Fruit fly (Drosophila melanogaster) whole organism, wandering third instar larva: ENCODE data around the gene PolE2.

Experiments used
- CG32264 ChIP-seq: fragments of 200-800 bp; sonication (Bioruptor generic); optimal IDR thresholded peaks from 2 replicates; lab custom pipeline; 2016; ENCODE audit warnings: missing biosample characterization, missing genetic modification characterization
- CrebA ChIP-seq: fragments of 200-800 bp; sonication (Bioruptor generic); optimal IDR thresholded peaks from 2 replicates; lab custom pipeline; 2016; ENCODE audit warnings: missing biosample characterization, mild to moderate bottlenecking, missing genetic modification characterization, borderline replicate concordance
- Dfd ChIP-seq: fragments of >200 bp; optimal IDR thresholded peaks from 2 replicates; lab custom pipeline; 2017; ENCODE audit warnings: missing biosample characterization, missing genetic modification characterization
- HLH106 ChIP-seq: fragments of 200-800 bp; optimal IDR thresholded peaks from 3 replicates; lab custom pipeline; 2019; ENCODE audit warnings: missing biosample characterization, mild to moderate bottlenecking, missing genetic modification characterization, moderate library complexity
- Hnf4 ChIP-seq: fragments of 200-800 bp; sonication (Bioruptor generic); optimal IDR thresholded peaks from 2 replicates; lab custom pipeline; 2016; ENCODE audit warnings: missing biosample characterization, mild to moderate bottlenecking, missing genetic modification characterization
- Hr78 ChIP-seq: fragments of >200 bp; optimal IDR thresholded peaks from 2 replicates; lab custom pipeline; 2017; ENCODE audit warnings: missing biosample characterization, missing genetic modification characterization
- Hr83 ChIP-seq: fragments of 200-300 bp; sonication (Bioruptor generic); optimal IDR thresholded peaks from 2 replicates; lab custom pipeline; 2016; ENCODE audit warnings: missing biosample characterization, mild to moderate bottlenecking, missing genetic modification characterization, moderate library complexity; ENCODE audit not compliant: poor library complexity, severe bottlenecking
- Jra ChIP-seq: sonication (Bioruptor generic); optimal IDR thresholded peaks from 2 replicates; lab custom pipeline; 2016; ENCODE audit warnings: missing biosample characterization, missing genetic modification characterization
- Mio ChIP-seq: sonication (Bioruptor generic); optimal IDR thresholded peaks from 2 replicates; lab custom pipeline; 2016; ENCODE audit warnings: missing biosample characterization, missing genetic modification characterization
- Myc ChIP-seq: fragments of >200 bp; optimal IDR thresholded peaks from 2 replicates; lab custom pipeline; 2017
- N ChIP-seq: fragments of >200 bp; optimal IDR thresholded peaks from 2 replicates; lab custom pipeline; 2018; ENCODE audit warnings: missing biosample characterization, missing external identifiers, missing genetic modification characterization
- OdsH ChIP-seq: fragments of 200-800 bp; sonication (Bioruptor generic); optimal IDR thresholded peaks from 2 replicates; lab custom pipeline; 2016; ENCODE audit warnings: missing biosample characterization, mild to moderate bottlenecking, missing genetic modification characterization
- Rel ChIP-seq, 2 experiments: fragments of 200-800 bp; sonication (Bioruptor generic) in 1 of 2; optimal IDR thresholded peaks; 2 replicates in 1 of 2; 3 replicates in 1 of 2; lab custom pipeline; 2016 to 2019; ENCODE audit warnings: mild to moderate bottlenecking in 2 of 2, missing biosample characterization in 2 of 2, missing genetic modification characterization in 2 of 2, moderate library complexity in 1 of 2
- Sp1 ChIP-seq: fragments of 200-800 bp; sonication (Bioruptor generic); optimal IDR thresholded peaks from 3 replicates; lab custom pipeline; 2019; ENCODE audit warnings: missing biosample characterization, mild to moderate bottlenecking, missing genetic modification characterization, moderate library complexity
- Vsx2 ChIP-seq: fragments of 200-300, 225-300 bp; sonication (Bioruptor generic); optimal IDR thresholded peaks from 2 replicates; lab custom pipeline; 2018; ENCODE audit warnings: missing biosample characterization, missing genetic modification characterization; ENCODE audit not compliant: partially characterized antibody
- br ChIP-seq: fragments of 200-800 bp; sonication (Bioruptor generic); optimal IDR thresholded peaks from 2 replicates; lab custom pipeline; 2016; ENCODE audit warnings: missing biosample characterization, missing genetic modification characterization
- dmrt93B ChIP-seq: fragments of 200-800 bp; sonication (Bioruptor generic); optimal IDR thresholded peaks from 2 replicates; lab custom pipeline; 2018; ENCODE audit warnings: missing biosample characterization, mild to moderate bottlenecking, missing genetic modification characterization
- dsf ChIP-seq: sonication (Bioruptor generic); optimal IDR thresholded peaks from 2 replicates; lab custom pipeline; 2016; ENCODE audit warnings: missing biosample characterization, missing genetic modification characterization, borderline replicate concordance
- ey ChIP-seq: fragments of 200-800 bp; sonication (Bioruptor generic); optimal IDR thresholded peaks from 2 replicates; lab custom pipeline; 2016; ENCODE audit warnings: missing biosample characterization, missing genetic modification characterization
- foxo ChIP-seq, 2 experiments: fragments of 200-800 bp; sonication (Bioruptor generic); optimal IDR thresholded peaks; 2 replicates in 1 of 2; 3 replicates in 1 of 2; lab custom pipeline; 2016 to 2017; ENCODE audit warnings: missing biosample characterization in 2 of 2, missing genetic modification characterization in 2 of 2
- h ChIP-seq: fragments of 200-800 bp; sonication (Bioruptor generic); optimal IDR thresholded peaks from 3 replicates; lab custom pipeline; 2016; ENCODE audit warnings: missing biosample characterization, mild to moderate bottlenecking, missing genetic modification characterization
- lola ChIP-seq: fragments of >200 bp; optimal IDR thresholded peaks from 2 replicates; lab custom pipeline; 2017; ENCODE audit warnings: missing biosample characterization, missing genetic modification characterization
- psq ChIP-seq: fragments of 200-800 bp; sonication (Bioruptor generic); optimal IDR thresholded peaks from 3 replicates; lab custom pipeline; 2017; ENCODE audit warnings: missing biosample characterization, mild to moderate bottlenecking, missing genetic modification characterization, moderate library complexity
- sv ChIP-seq: fragments of 200-800 bp; sonication (Bioruptor generic); optimal IDR thresholded peaks from 3 replicates; lab custom pipeline; 2016; ENCODE audit warnings: missing biosample characterization, missing genetic modification characterization
- usp ChIP-seq: fragments of >200 bp; optimal IDR thresholded peaks from 2 replicates; lab custom pipeline; 2017; ENCODE audit warnings: missing biosample characterization, missing genetic modification characterization
- woc ChIP-seq: sonication (Bioruptor generic); optimal IDR thresholded peaks from 2 replicates; lab custom pipeline; 2016; ENCODE audit warnings: missing biosample characterization, mild to moderate bottlenecking, missing genetic modification characterization

The PolE2 gene

dm6 chr3L:5897228-5897688 lies at the start of gene PolE2, which contains the start of gene CG5592:
Gene PolE2 (minus strand): TSS chr3L:5897435.
Gene CG5592 (plus strand): TSS chr3L:5897638.
- TF ChIP-seq h (GFP tag; lab: Kevin White, UChicago) (no peak), foxo (GFP tag; optimal IDR thresholded peaks at IDR 0.05; lab: Kevin White, UChicago) (no peak), ey (GFP tag; lab: Kevin White, UChicago) (no peak), CrebA (GFP tag; lab: Kevin White, UChicago) (no peak), Jra (GFP tag; lab: Kevin White, UChicago) (no peak), lola (GFP tag; lab: Kevin White, UChicago) (no peak), Mio (GFP tag; lab: Kevin White, UChicago) (no peak), usp (GFP tag; lab: Kevin White, UChicago) (no peak)

- TF ChIP-seq Vsx2 (GFP tag; lab: Kevin White, UChicago) (no peak), sv (GFP tag; lab: Kevin White, UChicago) (no peak), br (no peak), Hr78 (GFP tag; lab: Kevin White, UChicago) (no peak), Dfd (GFP tag; lab: Kevin White, UChicago) (no peak)
Observed at dm6 chr3L:5945571-5945970, 48.3 kb upstream of the PolE2 start.

- no peak for TF ChIP-seq N (GFP tag; lab: Kevin White, UChicago)
- TF ChIP-seq CrebA (GFP tag; lab: Kevin White, UChicago), result no peak
- no peak for TF ChIP-seq ey (GFP tag; lab: Kevin White, UChicago)
- TF ChIP-seq psq (GFP tag; lab: Kevin White, UChicago), result no peak
Observed at dm6 chr3L:5943348-5943904, 46.2 kb upstream of the PolE2 start.

- TF ChIP-seq HLH106 (tag; lab: Kevin White, UChicago) (peak; percentile 44), woc (GFP tag; lab: Kevin White, UChicago) (no peak), Dfd (GFP tag; lab: Kevin White, UChicago) (no peak), Sp1 (GFP tag; lab: Kevin White, UChicago) (peak; percentile 15), foxo (GFP tag; optimal IDR thresholded peaks at IDR 0.05; lab: Kevin White, UChicago) (no peak), N (GFP tag; lab: Kevin White, UChicago) (no peak), OdsH (GFP tag; lab: Kevin White, UChicago) (peak; percentile 11), Rel (GFP tag; optimal IDR thresholded peaks at IDR 0.05; lab: Kevin White, UChicago) (no peak), Rel (tag; optimal IDR thresholded peaks at IDR 0.05; lab: Kevin White, UChicago) (no peak), br (no peak)
Observed at dm6 chr3L:5941508-5941907, 44.3 kb upstream of the PolE2 start.

- TF ChIP-seq br (peak; percentile 19), Myc (lab: Kevin White, UChicago) (no peak), foxo (GFP tag; optimal IDR thresholded peaks at IDR 0.05; lab: Kevin White, UChicago) (peak in 1 of 2 experiments; percentile 1)
Observed at dm6 chr3L:5941086-5941485, 43.9 kb upstream of the PolE2 start.

- TF ChIP-seq h (GFP tag; lab: Kevin White, UChicago) (no peak), Mio (GFP tag; lab: Kevin White, UChicago) (no peak), CG32264 (GFP tag; lab: Kevin White, UChicago) (no peak), Dfd (GFP tag; lab: Kevin White, UChicago) (no peak), Vsx2 (GFP tag; lab: Kevin White, UChicago) (no peak), dmrt93B (GFP tag; lab: Kevin White, UChicago) (no peak), sv (GFP tag; lab: Kevin White, UChicago) (no peak), Hnf4 (GFP tag; lab: Kevin White, UChicago) (no peak), Myc (lab: Kevin White, UChicago) (no peak), Hr83 (GFP tag; lab: Kevin White, UChicago) (no peak), Hr78 (GFP tag; lab: Kevin White, UChicago) (no peak), dsf (GFP tag; lab: Kevin White, UChicago) (no peak), N (GFP tag; lab: Kevin White, UChicago) (no peak), Jra (GFP tag; lab: Kevin White, UChicago) (no peak)
Observed at dm6 chr3L:5940431-5940830, 43.2 kb upstream of the PolE2 start.
